Worm (Caenorhabditis elegans): ENCODE data around the gene M117.6.

M117.6 gene

DNA sequence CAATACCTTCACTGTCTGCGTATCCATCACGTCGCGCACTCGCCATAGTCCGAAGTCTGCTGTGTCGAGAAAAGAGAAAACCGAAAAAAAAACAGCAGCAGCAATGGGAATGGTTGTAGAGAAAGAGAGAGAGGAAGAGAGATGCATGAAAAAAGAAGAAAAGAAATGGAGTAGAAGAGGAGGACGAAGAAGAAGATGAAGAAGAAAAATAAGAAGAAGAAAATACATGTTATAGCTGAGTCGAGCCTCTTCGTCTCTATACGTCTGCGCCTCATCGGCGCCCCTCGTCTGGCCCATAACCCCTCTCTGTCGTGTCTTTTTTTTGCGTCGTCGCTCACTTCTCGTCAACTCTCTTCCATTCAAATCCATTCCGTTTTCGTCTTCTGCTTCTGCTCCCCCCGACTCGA lies 18.2 kb downstream of the M117.6 start (continued):
- TF ChIP-seq alr-1 (tag; optimal IDR thresholded peaks at IDR 0.05; ENCODE audit: borderline replicate concordance) (no peak), tbx-2 (tag; optimal IDR thresholded peaks at IDR 0.05) (peak; percentile 75), ceh-8 (GFP tag; optimal IDR thresholded peaks at IDR 0.05) (peak; percentile 20), irx-1 (tag; optimal IDR thresholded peaks at IDR 0.05) (peak; percentile 72), efl-1 (optimal IDR thresholded peaks at IDR 0.05) (peak; percentile 65 to 78), efl-1 (GFP tag; optimal IDR thresholded peaks at IDR 0.05 in 1 of 2) (peak in 1 of 2 experiments; percentile 31), unc-86 (tag; optimal IDR thresholded peaks at IDR 0.05) (peak; percentile 84), aly-2 (tag; optimal IDR thresholded peaks at IDR 0.05) (peak; percentile 62), jun-1 (tag; optimal IDR thresholded peaks at IDR 0.05) (peak; percentile 42), blmp-1 (tag; optimal IDR thresholded peaks at IDR 0.05) (peak; percentile 92), egl-27 (tag; optimal IDR thresholded peaks at IDR 0.05) (peak in 1 of 2 experiments; percentile 83), nhr-90 (tag; optimal IDR thresholded peaks at IDR 0.05; ENCODE audit: poor library complexity) (no peak), ets-5 (GFP tag; IDR thresholded peaks at IDR 0.05) (no peak), lin-13 (GFP tag; optimal IDR thresholded peaks at IDR 0.05) (no peak), swsn-7 (tag; optimal IDR thresholded peaks at IDR 0.05) (peak; percentile 82), isw-1 (GFP tag; IDR thresholded peaks at IDR 0.05) (peak; percentile 58), elt-3 (tag; optimal IDR thresholded peaks at IDR 0.05) (peak in 2 of 6 experiments; percentile 10 to 37), sptf-1 (tag; optimal IDR thresholded peaks at IDR 0.05) (no peak), mab-9 (GFP tag; IDR thresholded peaks at IDR 0.05) (no peak; the same call in 1 of the 2 replicates), xbp-1 (tag; optimal IDR thresholded peaks at IDR 0.05) (peak; percentile 55), nhr-19 (GFP tag; conservative IDR thresholded peaks at IDR 0.05) (peak; percentile 65), ceh-82 (tag; optimal IDR thresholded peaks at IDR 0.05) (peak; percentile 4 to 62 (median 56)), lir-3 (tag; optimal IDR thresholded peaks at IDR 0.05; ENCODE audit: poor library complexity) (peak; percentile 50), lin-14 (GFP tag; optimal IDR thresholded peaks at IDR 0.05) (peak; percentile 97), skn-1 (tag; optimal IDR thresholded peaks at IDR 0.05) (peak; percentile 28), lin-35 (GFP tag; optimal IDR thresholded peaks at IDR 0.05) (peak; percentile 58 to 69), mdl-1 (tag; optimal IDR thresholded peaks at IDR 0.05) (peak in 1 of 2 experiments; percentile 40), nhr-20 (tag; optimal IDR thresholded peaks at IDR 0.05) (peak; percentile 73), pag-3 (tag; optimal IDR thresholded peaks at IDR 0.05; ENCODE audit: borderline replicate concordance, insufficient read depth) (no peak), rnt-1 (tag; optimal IDR thresholded peaks at IDR 0.05) (peak; percentile 39), ceh-88 (GFP tag; IDR thresholded peaks at IDR 0.05) (no peak), nhr-71 (tag; optimal IDR thresholded peaks at IDR 0.05) (peak; percentile 91), sox-4 (tag; optimal IDR thresholded peaks at IDR 0.05) (peak; percentile 30), nhr-237 (tag; optimal IDR thresholded peaks at IDR 0.05) (no peak), ztf-4 (tag; optimal IDR thresholded peaks at IDR 0.05) (peak; percentile 53), dsc-1 (tag; optimal IDR thresholded peaks at IDR 0.05) (peak; percentile 66), unc-130 (tag; optimal IDR thresholded peaks at IDR 0.05) (peak; percentile 67)

DNA sequence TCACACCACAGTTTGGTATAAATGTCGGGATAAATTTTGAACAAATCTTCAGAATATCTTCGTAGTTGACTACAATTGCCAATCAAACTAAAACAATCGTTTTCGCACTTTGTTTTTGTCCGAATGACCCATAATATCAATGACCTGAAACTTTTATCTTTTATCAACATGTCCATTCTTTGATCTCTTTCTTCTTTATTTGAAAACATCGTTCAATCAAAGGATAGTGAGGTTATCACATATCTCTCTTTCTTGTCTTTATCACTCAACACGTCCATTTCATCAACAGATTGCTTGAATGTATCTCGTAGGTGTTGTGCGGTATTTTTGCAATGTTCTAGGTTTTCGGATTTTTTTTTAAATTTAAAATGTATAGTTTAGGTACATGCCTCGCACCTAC lies 18.9 kb downstream of the M117.6 start:
- TF ChIP-seq zag-1 (tag; optimal IDR thresholded peaks at IDR 0.05) (no peak), elt-3 (tag; optimal IDR thresholded peaks at IDR 0.05) (peak in 5 of 6 experiments; percentile 27 to 66 (median 53)), nhr-20 (tag; optimal IDR thresholded peaks at IDR 0.05) (peak; percentile 49), egl-27 (tag; optimal IDR thresholded peaks at IDR 0.05) (no peak), lin-14 (GFP tag; optimal IDR thresholded peaks at IDR 0.05) (peak; percentile 7), blmp-1 (tag; optimal IDR thresholded peaks at IDR 0.05) (peak; percentile 69), sptf-1 (tag; optimal IDR thresholded peaks at IDR 0.05) (no peak), lsy-2 (tag; optimal IDR thresholded peaks at IDR 0.05) (peak in 1 of 2 experiments; percentile 23), lin-35 (GFP tag; optimal IDR thresholded peaks at IDR 0.05) (no peak), nhr-85 (tag) (peak; percentile 62)
